Worm (Caenorhabditis elegans) whole organism, L2 larva: ENCODE measurements around the gene C36A4.4.

Experiments
- C34F6.9 ChIP-seq: fragments of 150-350 bp; optimal IDR thresholded peaks from 2 replicates; lab custom pipeline; 2014; ENCODE audit warnings: missing biosample characterization, missing genetic modification characterization
- F13H6.1 ChIP-seq: sonication (generic microtip); optimal IDR thresholded peaks from 2 replicates; lab custom pipeline; 2016; ENCODE audit warnings: missing genetic modification characterization, missing compliant biosample characterization
- R02D3.7 ChIP-seq: fragments of 150-350 bp; optimal IDR thresholded peaks from 2 replicates; lab custom pipeline; 2014; ENCODE audit warnings: missing biosample characterization, missing genetic modification characterization
- Y55F3AM.14 ChIP-seq: fragments of 200-800 bp; sonication (Bioruptor generic); optimal IDR thresholded peaks from 2 replicates; lab custom pipeline; 2018; ENCODE audit warnings: mild to moderate bottlenecking, missing genetic modification characterization, missing compliant biosample characterization
- alr-1 ChIP-seq: fragments of 150-350 bp; optimal IDR thresholded peaks from 2 replicates; lab custom pipeline; 2014; ENCODE audit warnings: missing biosample characterization, missing genetic modification characterization
- aly-2 ChIP-seq: fragments of 150-350 bp; optimal IDR thresholded peaks from 2 replicates; lab custom pipeline; 2014; ENCODE audit warnings: missing biosample characterization, missing genetic modification characterization
- ama-1 ChIP-seq: fragments of 150-350 bp; optimal IDR thresholded peaks from 2 replicates; lab custom pipeline; 2018; ENCODE audit warnings: inconsistent platforms
- blmp-1 ChIP-seq: sonication (generic microtip); optimal IDR thresholded peaks from 2 replicates; lab custom pipeline; 2017; ENCODE audit warnings: missing genetic modification characterization, mild to moderate bottlenecking, missing compliant biosample characterization, antibody characterized with exemption, moderate library complexity; ENCODE audit not compliant: insufficient read depth
- ceh-16 ChIP-seq: fragments of 150-350 bp; optimal IDR thresholded peaks from 2 replicates; lab custom pipeline; 2014; ENCODE audit warnings: missing biosample characterization, missing genetic modification characterization
- ceh-82 ChIP-seq: fragments of 150-350 bp; optimal IDR thresholded peaks from 2 replicates; lab custom pipeline; 2014; ENCODE audit warnings: missing biosample characterization, missing genetic modification characterization
- egl-27 ChIP-seq: sonication (generic microtip); optimal IDR thresholded peaks from 3 replicates; lab custom pipeline; 2017; ENCODE audit warnings: missing biosample characterization, missing genetic modification reagents, missing genetic modification characterization
- elt-1 ChIP-seq: fragments of 150-350 bp; optimal IDR thresholded peaks from 2 replicates; lab custom pipeline; 2014; ENCODE audit warnings: missing biosample characterization, missing genetic modification characterization
- elt-3 ChIP-seq: sonication (generic microtip); optimal IDR thresholded peaks from 2 replicates; lab custom pipeline; 2017; ENCODE audit warnings: missing biosample characterization, missing genetic modification characterization
- fos-1 ChIP-seq: fragments of 150-350 bp; optimal IDR thresholded peaks from 2 replicates; lab custom pipeline; 2014; ENCODE audit warnings: missing biosample characterization, missing genetic modification characterization
- gmeb-1 ChIP-seq: fragments of 150-350 bp; optimal IDR thresholded peaks from 2 replicates; lab custom pipeline; 2014; ENCODE audit warnings: missing biosample characterization, missing genetic modification characterization
- lin-11 ChIP-seq: fragments of 150-350 bp; sonication (generic microtip); optimal IDR thresholded peaks from 2 replicates; lab custom pipeline; 2014; ENCODE audit warnings: missing biosample characterization, missing genetic modification characterization, inconsistent platforms, mixed read lengths
- lin-13 ChIP-seq: fragments of 150-350 bp; optimal IDR thresholded peaks from 2 replicates; lab custom pipeline; 2014; ENCODE audit warnings: missing biosample characterization, missing genetic modification reagents, missing genetic modification characterization
- lin-39 ChIP-seq: fragments of 150-350 bp; optimal IDR thresholded peaks from 2 replicates; lab custom pipeline; 2014; ENCODE audit warnings: missing biosample characterization, missing genetic modification reagents, missing genetic modification characterization
- lsy-2 ChIP-seq, 2 experiments: fragments of 150-350 bp in 1 of 2; sonication (generic microtip) in 1 of 2; optimal IDR thresholded peaks; 2 replicates each; lab custom pipeline; 2014 to 2017; ENCODE audit warnings: missing biosample characterization in 2 of 2, missing genetic modification characterization in 2 of 2
- mab-5 ChIP-seq: fragments of 150-350 bp; optimal IDR thresholded peaks from 2 replicates; lab custom pipeline; 2014; ENCODE audit warnings: missing biosample characterization, missing genetic modification characterization
- mdl-1 ChIP-seq, 2 experiments: fragments of 150-350 bp in 1 of 2; sonication (generic microtip) in 1 of 2; optimal IDR thresholded peaks; 2 replicates each; lab custom pipeline; 2017; ENCODE audit warnings: missing biosample characterization in 2 of 2, missing genetic modification characterization in 2 of 2
- nhr-10 ChIP-seq: sonication (generic microtip); optimal IDR thresholded peaks from 2 replicates; lab custom pipeline; 2017; ENCODE audit warnings: missing biosample characterization, missing genetic modification characterization
- nhr-11 ChIP-seq: fragments of 150-350 bp; optimal IDR thresholded peaks from 2 replicates; lab custom pipeline; 2014; ENCODE audit warnings: missing biosample characterization, missing genetic modification characterization
- nhr-129 ChIP-seq: fragments of 150-350 bp; optimal IDR thresholded peaks from 2 replicates; lab custom pipeline; 2014; ENCODE audit warnings: missing biosample characterization, missing genetic modification characterization
- nhr-21 ChIP-seq: fragments of 150-350 bp; optimal IDR thresholded peaks from 2 replicates; lab custom pipeline; 2014; ENCODE audit warnings: missing biosample characterization, missing genetic modification characterization
- nhr-23 ChIP-seq: fragments of 150-350 bp; optimal IDR thresholded peaks from 2 replicates; lab custom pipeline; 2014; ENCODE audit warnings: missing biosample characterization, missing genetic modification reagents, missing genetic modification characterization
- nhr-237 ChIP-seq: fragments of 150-350 bp; optimal IDR thresholded peaks from 2 replicates; lab custom pipeline; 2014; ENCODE audit warnings: missing biosample characterization, missing genetic modification characterization
- nhr-25 ChIP-seq: fragments of 150-350 bp; sonication (generic microtip); optimal IDR thresholded peaks from 3 replicates; lab custom pipeline; 2014; ENCODE audit warnings: missing biosample characterization, missing genetic modification characterization
- nhr-6 ChIP-seq: fragments of 150-350 bp; optimal IDR thresholded peaks from 2 replicates; lab custom pipeline; 2014; ENCODE audit warnings: missing biosample characterization, missing genetic modification characterization
- nhr-77 ChIP-seq: fragments of 150-350 bp; optimal IDR thresholded peaks from 2 replicates; lab custom pipeline; 2014; ENCODE audit warnings: missing biosample characterization, missing genetic modification characterization
- peb-1 ChIP-seq: fragments of 150-350 bp; optimal IDR thresholded peaks from 2 replicates; lab custom pipeline; 2014; ENCODE audit warnings: missing biosample characterization, missing genetic modification characterization
- sem-4 ChIP-seq: fragments of 150-350 bp; optimal IDR thresholded peaks from 2 replicates; lab custom pipeline; 2014; ENCODE audit warnings: missing biosample characterization, missing genetic modification reagents, missing genetic modification characterization
- skn-1 ChIP-seq: sonication (generic microtip); optimal IDR thresholded peaks from 2 replicates; lab custom pipeline; 2017; ENCODE audit warnings: missing biosample characterization, missing genetic modification characterization
- sma-3 ChIP-seq: sonication (generic microtip); optimal IDR thresholded peaks from 2 replicates; lab custom pipeline; 2016; ENCODE audit warnings: missing genetic modification reagents, missing genetic modification characterization, missing compliant biosample characterization
- sma-9 ChIP-seq, 2 experiments: fragments of 150-350 bp in 1 of 2; sonication (generic microtip) in 1 of 2; optimal IDR thresholded peaks; 2 replicates each; lab custom pipeline; 2014 to 2016; ENCODE audit warnings: missing genetic modification characterization in 2 of 2, mild to moderate bottlenecking in 1 of 2, missing biosample characterization in 1 of 2, missing compliant biosample characterization in 1 of 2, missing genetic modification reagents in 1 of 2, moderate library complexity in 1 of 2
- snpc-4 ChIP-seq: fragments of 150-350 bp; optimal IDR thresholded peaks from 2 replicates; lab custom pipeline; 2014; ENCODE audit warnings: missing biosample characterization, missing genetic modification characterization
- unc-39 ChIP-seq: fragments of 150-350 bp; optimal IDR thresholded peaks from 2 replicates; lab custom pipeline; 2014; ENCODE audit warnings: missing biosample characterization, missing genetic modification characterization
- unc-55 ChIP-seq: fragments of 150-350 bp; sonication (generic microtip); optimal IDR thresholded peaks from 3 replicates; lab custom pipeline; 2014; ENCODE audit warnings: missing biosample characterization, missing genetic modification reagents, missing genetic modification characterization
- unc-62 ChIP-seq: fragments of 150-350 bp; optimal IDR thresholded peaks from 2 replicates; lab custom pipeline; 2014; ENCODE audit warnings: missing biosample characterization, missing genetic modification reagents, missing genetic modification characterization
- zag-1 ChIP-seq: fragments of 150-350 bp; optimal IDR thresholded peaks from 2 replicates; lab custom pipeline; 2014; ENCODE audit warnings: missing biosample characterization, missing genetic modification characterization
- ztf-1 ChIP-seq: fragments of 200-800 bp; sonication (Bioruptor generic); conservative IDR thresholded peaks from 2 replicates; pipeline ENCODE4 v1.3.6; 2022; ENCODE audit warnings: missing genetic modification characterization, missing compliant biosample characterization
- ztf-4 ChIP-seq: fragments of 150-350 bp; optimal IDR thresholded peaks from 2 replicates; lab custom pipeline; 2014; ENCODE audit warnings: missing biosample characterization, missing genetic modification characterization

Gene C36A4.4

ce11 chrIII:3801379-3801894 is 42.0 kb downstream of the C36A4.4 start (continued):
- TF ChIP-seq nhr-23 (tag; lab: Kevin White, UChicago) (no peak), lin-13 (GFP tag; lab: Kevin White, UChicago) (peak; percentile 91), Y55F3AM.14 (GFP tag; lab: Kevin White, UChicago) (peak; percentile 98), ztf-4 (peak; percentile 98), unc-39 (tag; lab: Kevin White, UChicago) (peak; percentile 30), sem-4 (tag; lab: Kevin White, UChicago) (peak; percentile 98), sma-3 (peak; percentile 96), nhr-6 (peak; percentile 97), elt-3 (tag; lab: Kevin White, UChicago) (no peak), ztf-1 (no peak), ama-1 (lab: Kevin White, UChicago) (peak; percentile 85), mdl-1 (tag; optimal IDR thresholded peaks at IDR 0.05; lab: Kevin White, UChicago) (peak; percentile 100), ceh-16 (tag; lab: Kevin White, UChicago) (peak; percentile 89), F13H6.1 (peak; percentile 99), ceh-82 (peak; percentile 51), egl-27 (tag; lab: Kevin White, UChicago) (peak; percentile 98), nhr-21 (tag; lab: Kevin White, UChicago) (peak; percentile 98), alr-1 (tag; lab: Kevin White, UChicago) (no peak), nhr-11 (tag; lab: Kevin White, UChicago) (no peak), peb-1 (tag; lab: Kevin White, UChicago) (no peak), aly-2 (tag; lab: Kevin White, UChicago) (no peak), C34F6.9 (tag; lab: Kevin White, UChicago) (peak; percentile 100), nhr-10 (tag; lab: Kevin White, UChicago) (peak; percentile 76), unc-62 (GFP tag; lab: Kevin White, UChicago) (peak; percentile 91), R02D3.7 (tag; lab: Kevin White, UChicago) (no peak)

- TF ChIP-seq ama-1 (lab: Kevin White, UChicago) = no peak
- TF ChIP-seq nhr-6 = no peak
- no peak for TF ChIP-seq fos-1 (tag; lab: Kevin White, UChicago)
- TF ChIP-seq C34F6.9 (tag; lab: Kevin White, UChicago) = no peak
- TF ChIP-seq, all 48 proteins: peak for 0
These were observed 42.5 kb downstream of the C36A4.4 start for ce11 chrIII:3800934-3801252.

DNA sequence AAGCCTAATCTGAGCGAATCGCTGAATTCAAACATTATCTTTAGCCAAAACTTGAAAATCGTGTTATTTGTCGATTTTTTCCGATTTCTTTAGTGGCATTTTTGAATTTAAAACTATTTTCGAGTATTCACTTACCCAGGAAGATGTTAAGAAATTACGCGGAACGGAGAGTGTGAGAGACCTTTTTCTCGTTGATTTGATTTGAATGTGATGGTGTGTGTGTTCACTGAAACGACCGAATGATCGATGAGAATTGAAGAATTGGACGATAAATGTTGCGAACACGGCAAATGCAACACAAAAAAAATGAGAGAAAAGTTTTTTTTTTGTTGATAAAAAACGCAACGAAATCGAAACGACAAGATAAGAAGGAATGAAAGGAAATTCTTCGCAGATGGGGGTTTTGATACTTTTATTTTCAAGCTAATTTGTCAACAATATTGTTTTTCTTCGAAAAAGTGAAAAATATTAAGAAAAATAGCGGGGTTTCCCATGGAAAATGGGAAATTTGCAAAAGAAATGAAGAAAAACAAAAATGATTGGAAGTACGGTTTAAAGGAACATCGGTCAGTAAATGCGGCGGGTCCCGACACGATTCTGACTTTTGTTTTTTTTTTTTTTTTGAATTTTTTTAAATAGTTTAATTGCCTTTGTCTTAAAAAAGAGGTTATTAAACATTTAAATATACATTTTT is 43.0 kb downstream of the C36A4.4 start, which contains the start of gene mtm-3:
Gene mtm-3 (minus strand): TSS at position 228 of the 694 bp plus-strand sequence.
- TF ChIP-seq ama-1 (lab: Kevin White, UChicago) (no peak), fos-1 (tag; lab: Kevin White, UChicago) (peak; percentile 48), peb-1 (tag; lab: Kevin White, UChicago) (no peak), lin-39 (tag; lab: Kevin White, UChicago) (no peak), skn-1 (no peak), nhr-129 (tag; lab: Kevin White, UChicago) (no peak), blmp-1 (peak; percentile 53), nhr-6 (no peak)

ce11 chrIII:3799213-3799612 is 44.2 kb downstream of the C36A4.4 start:
- TF ChIP-seq mab-5 (no peak), nhr-10 (tag; lab: Kevin White, UChicago) (no peak), ztf-1 (no peak), nhr-11 (tag; lab: Kevin White, UChicago) (no peak), ceh-82 (no peak), sma-9 (GFP tag; optimal IDR thresholded peaks at IDR 0.05; lab: Kevin White, UChicago) (peak; percentile 53), sma-9 (tag; optimal IDR thresholded peaks at IDR 0.05; lab: Kevin White, UChicago) (no peak), unc-39 (tag; lab: Kevin White, UChicago) (no peak), lin-11 (tag; lab: Kevin White, UChicago) (no peak), ztf-4 (no peak), lsy-2 (tag; optimal IDR thresholded peaks at IDR 0.05; lab: Kevin White, UChicago) (peak in 1 of 2 experiments; percentile 39), zag-1 (tag; lab: Kevin White, UChicago) (no peak), R02D3.7 (tag; lab: Kevin White, UChicago) (no peak), C34F6.9 (tag; lab: Kevin White, UChicago) (peak; percentile 12), nhr-25 (tag; lab: Kevin White, UChicago) (peak; percentile 31), nhr-237 (tag; lab: Kevin White, UChicago) (no peak), nhr-6 (no peak), alr-1 (tag; lab: Kevin White, UChicago) (no peak), nhr-129 (tag; lab: Kevin White, UChicago) (peak; percentile 36), egl-27 (tag; lab: Kevin White, UChicago) (peak; percentile 39), gmeb-1 (peak; percentile 32), elt-1 (tag; lab: Kevin White, UChicago) (no peak), snpc-4 (no peak), nhr-23 (tag; lab: Kevin White, UChicago) (no peak), mdl-1 (tag; optimal IDR thresholded peaks at IDR 0.05; lab: Kevin White, UChicago) (no peak), unc-55 (no peak), blmp-1 (peak; percentile 39), ceh-16 (tag; lab: Kevin White, UChicago) (no peak), nhr-21 (tag; lab: Kevin White, UChicago) (no peak), peb-1 (tag; lab: Kevin White, UChicago) (no peak), aly-2 (tag; lab: Kevin White, UChicago) (no peak), nhr-77 (tag; lab: Kevin White, UChicago) (no peak), ama-1 (lab: Kevin White, UChicago) (no peak), F13H6.1 (peak; percentile 17), unc-62 (GFP tag; lab: Kevin White, UChicago) (no peak)
